Worm (Caenorhabditis elegans): ENCODE results near the gene Y48A6B.8.

DNA sequence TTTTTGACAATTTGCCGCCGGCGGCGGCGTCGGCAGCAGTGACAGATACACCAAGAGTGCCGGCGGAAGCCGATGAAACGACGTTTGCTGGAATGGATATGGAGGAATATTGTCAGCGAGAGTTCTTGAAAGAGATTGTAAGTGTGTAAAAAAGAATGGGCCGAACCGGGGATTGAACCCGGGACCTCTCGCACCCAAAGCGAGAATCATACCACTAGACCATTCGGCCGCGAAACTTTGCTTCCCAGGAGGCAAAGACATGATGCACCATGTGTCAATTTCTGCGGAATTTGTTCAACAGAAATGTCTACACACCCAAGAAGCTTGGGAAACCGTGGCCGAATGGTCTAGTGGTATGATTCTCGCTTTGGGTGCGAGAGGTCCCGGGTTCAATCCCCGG, 37.5 kb upstream of the Y48A6B.8 start:
- peak; percentile 86 for TF ChIP-seq nhr-21 (tag; optimal IDR thresholded peaks at IDR 0.05)
- peak; percentile 61 for TF ChIP-seq mab-5 (tag; optimal IDR thresholded peaks at IDR 0.05)
- no peak for TF ChIP-seq unc-39 (tag; optimal IDR thresholded peaks at IDR 0.05)
- TF ChIP-seq Y55F3AM.14 (GFP tag; optimal IDR thresholded peaks at IDR 0.05): peak; percentile 58
- TF ChIP-seq nhr-6 (tag; optimal IDR thresholded peaks at IDR 0.05): no peak
- peak; percentile 82 for TF ChIP-seq lin-13 (GFP tag; optimal IDR thresholded peaks at IDR 0.05)
- TF ChIP-seq nhr-12 (tag; optimal IDR thresholded peaks at IDR 0.05): no peak
- TF ChIP-seq mdl-1 (tag; optimal IDR thresholded peaks at IDR 0.05): peak in 1 of 2 experiments; percentile 50
- no peak for TF ChIP-seq unc-62 (GFP tag; optimal IDR thresholded peaks at IDR 0.05)
- peak; percentile 11 for TF ChIP-seq blmp-1 (tag; optimal IDR thresholded peaks at IDR 0.05; ENCODE audit: insufficient read depth)

All from whole organism, L2 larva.